Fruit fly (Drosophila melanogaster) whole organism, embryonic: ENCODE results near the gene Kaz-m1.
A peak's percentile ranks its signal among the peaks of the same experiment; 100 is the strongest.

Experiments
- Aef1 ChIP-seq: fragments of 200-800 bp; sonication (Bioruptor generic); IDR thresholded peaks from 3 replicates; pipeline ENCODE4 v1.3.6; 2022; ENCODE audit warnings: missing biosample characterization, missing genetic modification characterization
- Atf-2 ChIP-seq: fragments of 200-800 bp; sonication (Bioruptor generic); optimal IDR thresholded peaks from 2 replicates; lab custom pipeline; 2016; ENCODE audit warnings: missing biosample characterization, missing genetic modification characterization
- CG10366 ChIP-seq: fragments of 200-800 bp; sonication (Bioruptor generic); IDR thresholded peaks from 2 replicates; pipeline ENCODE4 v1.3.6; 2022; ENCODE audit warnings: missing biosample characterization, missing genetic modification characterization
- CG10654 ChIP-seq: fragments of 200-800 bp; sonication (Bioruptor generic); optimal IDR thresholded peaks from 2 replicates; lab custom pipeline; 2016; ENCODE audit warnings: missing biosample characterization, missing genetic modification characterization
- CG11398 ChIP-seq: fragments of 200-800 bp; sonication (Bioruptor generic); optimal IDR thresholded peaks from 2 replicates; lab custom pipeline; 2016; ENCODE audit warnings: missing biosample characterization, missing genetic modification characterization
- CG12236 ChIP-seq: fragments of 200-800 bp; sonication (Bioruptor generic); optimal IDR thresholded peaks from 2 replicates; lab custom pipeline; 2016; ENCODE audit warnings: missing biosample characterization, missing genetic modification characterization
- CG13296 ChIP-seq: fragments of 200-800 bp; sonication (Bioruptor generic); optimal IDR thresholded peaks from 3 replicates; lab custom pipeline; 2018; ENCODE audit warnings: missing biosample characterization, mild to moderate bottlenecking, missing genetic modification characterization
- CG14014 ChIP-seq: fragments of 200-800 bp; sonication (Bioruptor generic); IDR thresholded peaks from 2 replicates; pipeline ENCODE4 v1.3.6; 2022; ENCODE audit warnings: missing biosample characterization, missing genetic modification characterization
- CG14965 ChIP-seq: fragments of 200-800 bp; sonication (Bioruptor generic); optimal IDR thresholded peaks from 2 replicates; lab custom pipeline; 2016; ENCODE audit warnings: missing biosample characterization, missing genetic modification characterization, borderline replicate concordance
- CG15073 ChIP-seq: fragments of 200-800 bp; sonication (Bioruptor generic); optimal IDR thresholded peaks from 2 replicates; lab custom pipeline; 2016; ENCODE audit warnings: missing biosample characterization, missing genetic modification characterization
- CG15601 ChIP-seq: fragments of 200-800 bp; sonication (Bioruptor generic); optimal IDR thresholded peaks from 3 replicates; lab custom pipeline; 2019; ENCODE audit warnings: missing biosample characterization, mild to moderate bottlenecking, missing genetic modification characterization, moderate library complexity
- CG2199 ChIP-seq: fragments of 200-800 bp; sonication (Bioruptor generic); IDR thresholded peaks from 3 replicates; pipeline ENCODE4 v1.3.6; 2022; ENCODE audit warnings: missing biosample characterization, missing genetic modification characterization
- CG31388 ChIP-seq: fragments of 200-800 bp; sonication (Bioruptor generic); optimal IDR thresholded peaks from 2 replicates; lab custom pipeline; 2016; ENCODE audit warnings: missing biosample characterization, missing genetic modification characterization
- CG32532 ChIP-seq: fragments of 200-800 bp; sonication (Bioruptor generic); IDR thresholded peaks from 2 replicates; pipeline ENCODE4 v1.3.6; 2022; ENCODE audit warnings: missing biosample characterization, missing genetic modification characterization
- CG3407 ChIP-seq: fragments of 200-800 bp; sonication (Bioruptor generic); optimal IDR thresholded peaks from 2 replicates; lab custom pipeline; 2018; ENCODE audit warnings: missing biosample characterization, mild to moderate bottlenecking, missing genetic modification characterization
- CG4820 ChIP-seq: fragments of 200-800 bp; sonication (Bioruptor generic); optimal IDR thresholded peaks from 3 replicates; lab custom pipeline; 2016; ENCODE audit warnings: missing biosample characterization, missing genetic modification characterization
- CG5245 ChIP-seq: fragments of 200-800 bp; sonication (Bioruptor generic); optimal IDR thresholded peaks from 3 replicates; lab custom pipeline; 2016; ENCODE audit warnings: missing biosample characterization, missing genetic modification characterization
- CG8478 ChIP-seq: fragments of >200 bp; optimal IDR thresholded peaks from 2 replicates; lab custom pipeline; 2018
- CG9797 ChIP-seq: fragments of 200-800 bp; sonication (Bioruptor generic); optimal IDR thresholded peaks from 3 replicates; lab custom pipeline; 2018; ENCODE audit warnings: missing biosample characterization, mild to moderate bottlenecking, missing genetic modification characterization
- Dref ChIP-seq: fragments of 200-800 bp; sonication (Bioruptor generic); IDR thresholded peaks from 2 replicates; pipeline ENCODE4 v1.3.6; 2022; ENCODE audit warnings: missing biosample characterization, missing genetic modification characterization
- GATAe ChIP-seq: fragments of 200-800 bp; sonication (Bioruptor generic); conservative IDR thresholded peaks from 2 replicates; pipeline ENCODE4 v1.3.6; 2022; ENCODE audit warnings: missing biosample characterization, missing genetic modification characterization
- Gug ChIP-seq: fragments of 200-800 bp; sonication (Bioruptor generic); IDR thresholded peaks from 4 replicates; pipeline ENCODE4 v1.3.6; 2022; ENCODE audit warnings: missing biosample characterization, missing genetic modification characterization
- Lim3 ChIP-seq: fragments of 200-800 bp; sonication (Bioruptor generic); IDR thresholded peaks from 2 replicates; pipeline ENCODE4 v1.3.6; 2022; ENCODE audit warnings: missing biosample characterization, missing genetic modification characterization
- NK7.1 ChIP-seq: fragments of 200-800 bp; sonication (Bioruptor generic); optimal IDR thresholded peaks from 3 replicates; lab custom pipeline; 2016; ENCODE audit warnings: missing biosample characterization, missing genetic modification characterization
- Neu2 ChIP-seq: fragments of 200-800 bp; sonication (Bioruptor generic); optimal IDR thresholded peaks from 3 replicates; lab custom pipeline; 2016; ENCODE audit warnings: missing biosample characterization, missing genetic modification characterization, borderline replicate concordance
- Nf-YB ChIP-seq: fragments of 200-800 bp; sonication (Bioruptor generic); optimal IDR thresholded peaks from 3 replicates; lab custom pipeline; 2019; ENCODE audit warnings: missing biosample characterization, mild to moderate bottlenecking, missing genetic modification characterization, moderate library complexity
- Pdp1 ChIP-seq, 2 experiments: fragments of 200-800 bp; sonication (Bioruptor generic); optimal IDR thresholded peaks; 3 replicates each; lab custom pipeline; 2016; ENCODE audit warnings: missing biosample characterization in 2 of 2, missing genetic modification characterization in 2 of 2, mild to moderate bottlenecking in 1 of 2, moderate library complexity in 1 of 2
- Tbp ChIP-seq: fragments of >200 bp; optimal IDR thresholded peaks from 2 replicates; lab custom pipeline; 2018; ENCODE audit warnings: missing biosample characterization, missing genetic modification characterization
- ash1 ChIP-seq: fragments of 200-800 bp; sonication (Bioruptor generic); optimal IDR thresholded peaks from 2 replicates; lab custom pipeline; 2018; ENCODE audit warnings: missing biosample characterization, mild to moderate bottlenecking, missing genetic modification characterization
- br ChIP-seq: fragments of >200 bp; optimal IDR thresholded peaks from 2 replicates; lab custom pipeline; 2017
- cg ChIP-seq: fragments of 200-800 bp; sonication (Bioruptor generic); optimal IDR thresholded peaks from 3 replicates; lab custom pipeline; 2019; ENCODE audit warnings: missing biosample characterization, mild to moderate bottlenecking, missing genetic modification characterization, moderate library complexity
- cwo ChIP-seq: fragments of 200-800 bp; sonication (Bioruptor generic); optimal IDR thresholded peaks from 3 replicates; lab custom pipeline; 2017; ENCODE audit warnings: missing biosample characterization, missing genetic modification characterization, mild to moderate bottlenecking, moderate library complexity, missing genetic modification reagents
- dan ChIP-seq: fragments of 200-800 bp; sonication (Bioruptor generic); IDR thresholded peaks from 2 replicates; pipeline ENCODE4 v1.3.6; 2022; ENCODE audit warnings: missing biosample characterization, missing genetic modification characterization
- dm ChIP-seq: fragments of 200-800 bp; sonication (Bioruptor generic); optimal IDR thresholded peaks from 3 replicates; lab custom pipeline; 2016; ENCODE audit warnings: missing biosample characterization, missing genetic modification characterization
- en ChIP-seq: fragments of 200-800 bp; sonication (Bioruptor generic); optimal IDR thresholded peaks from 2 replicates; lab custom pipeline; 2016; ENCODE audit warnings: missing biosample characterization, missing genetic modification characterization
- hb ChIP-seq: fragments of 200-800 bp; sonication (Bioruptor generic); IDR thresholded peaks from 3 replicates; pipeline ENCODE4 v1.3.6; 2022; ENCODE audit warnings: missing biosample characterization, missing genetic modification characterization; ENCODE audit not compliant: partially characterized antibody
- inv ChIP-seq: fragments of 200-800 bp; sonication (Bioruptor generic); IDR thresholded peaks from 2 replicates; pipeline ENCODE4 v1.3.6; 2022; ENCODE audit warnings: missing biosample characterization, missing genetic modification characterization; ENCODE audit not compliant: partially characterized antibody
- kay ChIP-seq: fragments of 200-800 bp; sonication (Bioruptor generic); optimal IDR thresholded peaks from 2 replicates; lab custom pipeline; 2016; ENCODE audit warnings: missing biosample characterization, missing genetic modification characterization
- klu ChIP-seq: fragments of 200-800 bp; sonication (Bioruptor generic); IDR thresholded peaks from 2 replicates; pipeline ENCODE4 v1.3.6; 2022; ENCODE audit warnings: missing biosample characterization, missing genetic modification characterization
- pho ChIP-seq: fragments of 200-800 bp; sonication (Bioruptor generic); optimal IDR thresholded peaks from 2 replicates; lab custom pipeline; 2016; ENCODE audit warnings: missing biosample characterization, missing genetic modification characterization
- prd ChIP-seq, 3 experiments: fragments of >200 bp in 2 of 3; fragments of 200-800 bp in 1 of 3; sonication (Bioruptor generic) in 1 of 3; optimal IDR thresholded peaks in 2 of 3; IDR thresholded peaks in 1 of 3; 2 replicates in 2 of 3; 3 replicates in 1 of 3; pipeline versions ENCODE4 v1.3.6 to Lab custom; 2017 to 2022; ENCODE audit warnings: missing biosample characterization in 1 of 3, missing genetic modification characterization in 1 of 3
- sim ChIP-seq: fragments of 200-800 bp; sonication (Bioruptor generic); IDR thresholded peaks from 2 replicates; pipeline ENCODE4 v1.3.6; 2022; ENCODE audit warnings: missing biosample characterization, missing genetic modification characterization
- so ChIP-seq: fragments of 200-800 bp; sonication (Bioruptor generic); IDR thresholded peaks from 3 replicates; pipeline ENCODE4 v1.3.6; 2022; ENCODE audit warnings: missing biosample characterization, missing genetic modification characterization
- tap ChIP-seq: fragments of 200-800 bp; optimal IDR thresholded peaks from 3 replicates; lab custom pipeline; 2019; ENCODE audit warnings: missing biosample characterization, mild to moderate bottlenecking, missing genetic modification characterization, moderate library complexity
- tgo ChIP-seq: fragments of 200-800 bp; sonication (Bioruptor generic); IDR thresholded peaks from 3 replicates; pipeline ENCODE4 v1.3.6; 2022; ENCODE audit warnings: missing biosample characterization, missing genetic modification characterization
- tll ChIP-seq, 2 experiments: fragments of 200-800 bp in 1 of 2; fragments of >200 bp in 1 of 2; sonication (Bioruptor generic) in 1 of 2; optimal IDR thresholded peaks; 2 replicates each; lab custom pipeline; 2017 to 2019; ENCODE audit warnings: missing biosample characterization in 2 of 2, missing genetic modification characterization in 2 of 2, mild to moderate bottlenecking in 1 of 2, moderate library complexity in 1 of 2
- ttk ChIP-seq: fragments of 200-800 bp; sonication (Bioruptor generic); IDR thresholded peaks from 2 replicates; pipeline ENCODE4 v2.1.2; 2022; ENCODE audit warnings: missing biosample characterization, missing genetic modification characterization
- yki ChIP-seq: fragments of >200 bp; optimal IDR thresholded peaks from 3 replicates; lab custom pipeline; 2018
- zfh2 ChIP-seq: fragments of 200-800 bp; sonication (Bioruptor generic); optimal IDR thresholded peaks from 2 replicates; lab custom pipeline; 2016; ENCODE audit warnings: missing biosample characterization, missing genetic modification characterization

Gene Kaz-m1

dm6 chr3R:26036153-26037144 is 21.9 kb downstream of the Kaz-m1 start (continued):
- peak; percentile 88 for TF ChIP-seq CG4820 (GFP tag; lab: Kevin White, UChicago)
- TF ChIP-seq CG12236 (GFP tag; lab: Kevin White, UChicago) = peak; percentile 83
- peak; percentile 87 for TF ChIP-seq Nf-YB
- no peak for TF ChIP-seq ash1 (GFP tag; lab: Kevin White, UChicago)
- TF ChIP-seq dm (GFP tag; lab: Kevin White, UChicago) = peak; percentile 64
- no peak for TF ChIP-seq zfh2
- peak; percentile 49 for TF ChIP-seq CG9797 (GFP tag; lab: Kevin White, UChicago)
- TF ChIP-seq CG5245 = peak; percentile 52
- TF ChIP-seq tgo (GFP tag; lab: Robert Waterston, UW) = peak; percentile 54; the same call in 2 of the 3 replicates
- TF ChIP-seq CG3407 = peak; percentile 90
- TF ChIP-seq sim (GFP tag; lab: Robert Waterston, UW) = 0 out of 2 replicates have a peak, but pooled peaks have one; percentile 53
- peak; percentile 88 for TF ChIP-seq tap (tag; lab: Kevin White, UChicago)
- TF ChIP-seq CG15601 (tag; lab: Kevin White, UChicago) = peak; percentile 97
- no peak for TF ChIP-seq CG14014 (GFP tag; lab: Robert Waterston, UW)
- TF ChIP-seq CG32532 (GFP tag; lab: Robert Waterston, UW) = no peak
- peak; percentile 55 for TF ChIP-seq CG31388 (GFP tag; lab: Kevin White, UChicago)
- TF ChIP-seq GATAe (GFP tag; lab: Robert Waterston, UW) = no peak
- TF ChIP-seq pho = peak; percentile 19
- TF ChIP-seq br (lab: Kevin White, UChicago) = no peak
- 0 out of 3 replicates have a peak, but pooled peaks have one; percentile 22 for TF ChIP-seq Aef1 (GFP tag; lab: Robert Waterston, UW)
- peak; percentile 71 for TF ChIP-seq kay (GFP tag; lab: Kevin White, UChicago)
- peak; percentile 52; the same call in 1 of the 2 replicates for TF ChIP-seq dan (GFP tag; lab: Robert Waterston, UW)
- peak; percentile 62 for TF ChIP-seq cwo (GFP tag; lab: Kevin White, UChicago)
- TF ChIP-seq Pdp1 (GFP tag; optimal IDR thresholded peaks at IDR 0.05; lab: Kevin White, UChicago) = peak; percentile 70 to 71
- TF ChIP-seq Gug = peak; percentile 17; the same call in 1 of the 4 replicates
- peak; percentile 45; the same call in 1 of the 2 replicates for TF ChIP-seq ttk (GFP tag; lab: Robert Waterston, UW)
- TF ChIP-seq en (GFP tag; lab: Kevin White, UChicago) = peak; percentile 82
- no peak for TF ChIP-seq klu (GFP tag; lab: Robert Waterston, UW)
- no peak for TF ChIP-seq Dref (GFP tag; lab: Robert Waterston, UW)
- peak; percentile 64 for TF ChIP-seq cg (GFP tag; lab: Kevin White, UChicago)
- no peak for TF ChIP-seq Lim3
- TF ChIP-seq CG8478 (lab: Kevin White, UChicago) = no peak
- TF ChIP-seq CG13296 (GFP tag; lab: Kevin White, UChicago) = peak; percentile 42
- peak; percentile 67 for TF ChIP-seq CG11398 (GFP tag; lab: Kevin White, UChicago)
- peak; percentile 83 for TF ChIP-seq CG2199 (GFP tag; lab: Robert Waterston, UW)
- TF ChIP-seq NK7.1 (GFP tag; lab: Kevin White, UChicago) = peak; percentile 19
- TF ChIP-seq inv (GFP tag; lab: Robert Waterston, UW) = no peak
- no peak for TF ChIP-seq CG14965 (GFP tag; lab: Kevin White, UChicago)
- TF ChIP-seq tll (GFP tag; optimal IDR thresholded peaks at IDR 0.05; lab: Kevin White, UChicago) = peak in 1 of 2 experiments; percentile 61
- peak; percentile 87 for TF ChIP-seq yki (lab: Kevin White, UChicago)
- TF ChIP-seq prd (optimal IDR thresholded peaks at IDR 0.05; lab: Kevin White, UChicago) = no peak
- TF ChIP-seq prd (GFP tag; IDR thresholded peaks at IDR 0.05; lab: Robert Waterston, UW) = peak; percentile 88
- no peak for TF ChIP-seq hb (GFP tag; lab: Robert Waterston, UW)
- TF ChIP-seq CG10366 (GFP tag; lab: Robert Waterston, UW) = no peak; the same call in 1 of the 2 replicates
- peak; percentile 69 for TF ChIP-seq Atf-2 (GFP tag; lab: Kevin White, UChicago)
- peak; percentile 53 for TF ChIP-seq CG10654 (GFP tag; lab: Kevin White, UChicago)
- TF ChIP-seq CG15073 (GFP tag; lab: Kevin White, UChicago) = no peak
- TF ChIP-seq Tbp (GFP tag; lab: Kevin White, UChicago) = peak; percentile 74
- peak; percentile 45; the same call in 1 of the 3 replicates for TF ChIP-seq so
- peak; percentile 56 for TF ChIP-seq Neu2 (GFP tag; lab: Kevin White, UChicago)
